Worm (Caenorhabditis elegans): Measurements from ENCODE around the gene dmd-4.

The dmd-4 gene

DNA sequence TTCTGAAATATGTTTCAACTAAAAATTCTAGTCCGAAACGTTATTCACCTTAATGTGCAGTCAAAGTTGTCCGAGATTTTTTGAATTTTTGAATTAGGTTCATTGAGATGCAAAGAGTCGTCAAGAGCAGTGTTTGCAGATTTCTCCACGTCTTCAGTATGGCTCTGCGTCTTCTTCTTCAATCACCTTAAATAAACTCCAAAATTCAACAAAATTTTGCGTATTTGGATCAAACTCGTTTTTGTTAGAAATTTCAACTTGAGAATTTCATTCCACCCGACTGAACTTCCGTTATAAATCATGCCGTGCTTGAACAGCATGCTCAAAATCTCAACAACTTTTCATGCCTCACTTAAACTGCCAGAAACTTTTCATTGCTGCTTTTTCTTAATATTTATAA lies 49.6 kb downstream of the dmd-4 start, which contains the start of gene T04C10.3:
Gene T04C10.3, plus strand, starts transcription at position 301 of the 400 bp plus-strand sequence.
- TF ChIP-seq ham-2 (GFP tag; optimal IDR thresholded peaks at IDR 0.05) (no peak), sptf-1 (tag; optimal IDR thresholded peaks at IDR 0.05) (no peak), snpc-4 (tag; optimal IDR thresholded peaks at IDR 0.05) (no peak), ces-1 (GFP tag; optimal IDR thresholded peaks at IDR 0.05) (no peak), nhr-12 (tag; optimal IDR thresholded peaks at IDR 0.05) (no peak), blmp-1 (tag; optimal IDR thresholded peaks at IDR 0.05) (no peak), nhr-237 (tag; optimal IDR thresholded peaks at IDR 0.05) (no peak), lin-32 (GFP tag; optimal IDR thresholded peaks at IDR 0.05) (no peak), sem-2 (GFP tag; optimal IDR thresholded peaks at IDR 0.05) (no peak), mep-1 (tag; optimal IDR thresholded peaks at IDR 0.05) (no peak), cnd-1 (tag; optimal IDR thresholded peaks at IDR 0.05) (no peak), zip-8 (tag; optimal IDR thresholded peaks at IDR 0.05) (no peak), mab-5 (tag; optimal IDR thresholded peaks at IDR 0.05) (no peak), nhr-76 (tag; optimal IDR thresholded peaks at IDR 0.05) (no peak), hlh-1 (tag; optimal IDR thresholded peaks at IDR 0.05) (no peak), pha-4 (tag; optimal IDR thresholded peaks at IDR 0.05) (no peak)

DNA sequence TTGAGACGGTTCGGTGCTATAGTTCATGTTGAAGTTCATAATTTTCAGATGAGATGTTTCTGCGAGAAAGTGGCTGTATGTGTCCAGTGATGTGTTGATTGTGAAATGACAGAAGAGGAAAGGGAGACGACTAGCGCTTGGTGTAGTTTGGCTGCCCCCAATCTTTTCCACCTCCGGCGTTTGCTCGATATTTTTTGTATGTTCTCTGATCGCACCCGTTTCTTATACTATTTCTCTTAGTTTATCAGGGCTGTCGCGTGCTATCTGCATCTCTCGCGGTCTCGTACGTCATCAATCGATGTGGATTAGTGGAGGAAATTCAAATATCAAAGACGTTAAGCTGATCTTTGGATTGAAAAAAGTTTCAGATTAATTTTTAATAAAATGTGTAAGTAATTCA lies 50.9 kb downstream of the dmd-4 start, which contains the start of gene atf-4:
Gene atf-4, minus strand, starts transcription at position 93 of the 400 bp plus-strand sequence.
- TF ChIP-seq unc-120 (tag; optimal IDR thresholded peaks at IDR 0.05; ENCODE audit: poor library complexity, severe bottlenecking) (peak; percentile 46), cnd-1 (tag; optimal IDR thresholded peaks at IDR 0.05) (no peak), tbx-8 (GFP tag; optimal IDR thresholded peaks at IDR 0.05) (no peak), mep-1 (tag; optimal IDR thresholded peaks at IDR 0.05) (peak; percentile 7), lin-32 (GFP tag; optimal IDR thresholded peaks at IDR 0.05) (no peak), hlh-1 (tag; optimal IDR thresholded peaks at IDR 0.05) (peak; percentile 24), ham-2 (GFP tag; optimal IDR thresholded peaks at IDR 0.05) (peak; percentile 46), pha-4 (tag; optimal IDR thresholded peaks at IDR 0.05) (no peak), nhr-2 (tag; optimal IDR thresholded peaks at IDR 0.05) (no peak), ceh-83 (GFP tag; optimal IDR thresholded peaks at IDR 0.05) (no peak), lin-13 (tag; optimal IDR thresholded peaks at IDR 0.05) (no peak), M03D4.4 (tag; optimal IDR thresholded peaks at IDR 0.05) (no peak)

DNA sequence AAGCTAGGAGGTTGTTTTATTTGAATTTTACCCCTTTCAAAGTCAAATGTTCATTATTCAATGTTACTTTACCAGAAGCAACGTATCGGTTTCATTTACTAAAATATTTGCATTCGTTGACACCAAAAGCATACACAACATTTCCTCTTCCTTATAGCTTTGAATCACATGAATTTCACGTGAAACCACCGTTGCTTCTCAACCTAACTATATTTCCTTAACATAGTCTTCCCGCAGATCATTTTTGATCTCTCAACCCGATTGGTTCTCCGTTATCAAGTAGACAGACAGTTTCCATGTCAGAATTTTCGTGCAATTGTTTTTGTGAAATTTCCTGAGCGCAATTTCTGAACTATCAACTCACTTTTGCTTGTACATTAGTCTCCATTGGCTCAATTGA lies 51.7 kb downstream of the dmd-4 start:
- TF ChIP-seq unc-120 (tag; optimal IDR thresholded peaks at IDR 0.05; ENCODE audit: poor library complexity, severe bottlenecking): no peak
- no peak for TF ChIP-seq drap-1 (GFP tag; optimal IDR thresholded peaks at IDR 0.05)
- no peak for TF ChIP-seq bed-3 (GFP tag; optimal IDR thresholded peaks at IDR 0.05)
- no peak for TF ChIP-seq nhr-76 (tag; optimal IDR thresholded peaks at IDR 0.05)
- no peak for TF ChIP-seq M03D4.4 (tag; optimal IDR thresholded peaks at IDR 0.05)
- no peak for TF ChIP-seq blmp-1 (tag; optimal IDR thresholded peaks at IDR 0.05)
- no peak for TF ChIP-seq lin-13 (tag; optimal IDR thresholded peaks at IDR 0.05)
- TF ChIP-seq ham-2 (GFP tag; optimal IDR thresholded peaks at IDR 0.05): no peak
- TF ChIP-seq ztf-11 (tag; optimal IDR thresholded peaks at IDR 0.05): no peak
- no peak for TF ChIP-seq ceh-43 (GFP tag; optimal IDR thresholded peaks at IDR 0.05)
- TF ChIP-seq lin-32 (GFP tag; optimal IDR thresholded peaks at IDR 0.05): no peak
- TF ChIP-seq hlh-1 (tag; optimal IDR thresholded peaks at IDR 0.05): no peak
- TF ChIP-seq tbx-8 (GFP tag; optimal IDR thresholded peaks at IDR 0.05): no peak
- TF ChIP-seq ceh-83 (GFP tag; optimal IDR thresholded peaks at IDR 0.05): no peak
- TF ChIP-seq ces-1 (GFP tag; optimal IDR thresholded peaks at IDR 0.05): no peak
- no peak for TF ChIP-seq sem-2 (GFP tag; optimal IDR thresholded peaks at IDR 0.05)
- TF ChIP-seq nhr-2 (tag; optimal IDR thresholded peaks at IDR 0.05): no peak
- no peak for TF ChIP-seq elt-1 (tag; optimal IDR thresholded peaks at IDR 0.05; ENCODE audit: borderline replicate concordance, insufficient read depth)
- TF ChIP-seq flh-1 (GFP tag; optimal IDR thresholded peaks at IDR 0.05): no peak

DNA sequence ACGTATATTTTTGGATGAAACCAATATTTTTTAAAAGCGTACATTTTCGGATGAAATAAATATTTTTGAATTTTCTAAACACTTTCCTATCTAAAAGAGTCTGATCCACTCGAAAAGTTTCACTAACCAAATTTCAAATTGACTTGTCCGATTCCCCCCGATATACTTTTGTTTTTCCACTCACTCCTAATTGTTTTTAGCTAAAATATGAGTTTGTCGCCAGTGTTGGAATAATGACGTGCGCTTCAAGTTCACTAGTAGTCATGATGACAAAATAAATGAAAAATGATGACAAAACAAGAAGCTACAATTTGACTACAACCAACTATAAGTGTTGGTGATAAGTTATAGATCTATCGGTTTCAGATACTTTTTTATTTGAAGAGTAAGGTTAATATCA lies 52.9 kb downstream of the dmd-4 start:
- no peak for TF ChIP-seq nhr-12 (tag; optimal IDR thresholded peaks at IDR 0.05)
